Worm (Caenorhabditis elegans): ENCODE measurements around the gene cank-26.

- TF ChIP-seq cog-1 (tag; optimal IDR thresholded peaks at IDR 0.05) (peak; percentile 32), flt-1 (GFP tag; IDR thresholded peaks at IDR 0.05) (no peak), med-1 (GFP tag; optimal IDR thresholded peaks at IDR 0.05; ENCODE audit: insufficient read depth) (no peak), ztf-29 (GFP tag; IDR thresholded peaks at IDR 0.05) (no peak), ref-1 (GFP tag; conservative IDR thresholded peaks at IDR 0.05) (no peak), klf-2 (GFP tag; conservative IDR thresholded peaks at IDR 0.05) (no peak), tab-1 (GFP tag; IDR thresholded peaks at IDR 0.05) (no peak), ztf-23 (GFP tag; IDR thresholded peaks at IDR 0.05) (no peak)
Measured at ce11 chrII:3974953-3975352, at the start of gene cank-26.
